Fruit fly (Drosophila melanogaster): ENCODE data around the gene Smyd3.

Gene Smyd3

dm6 chrX:2624525-2625006 is 15.9 kb upstream of the Smyd3 start, which contains the start of the genes brv3 and Pi4KIIIalpha (continued):
- TF ChIP-seq CG18764 (GFP tag; optimal IDR thresholded peaks at IDR 0.05) (no peak), CkIIα-i1 (GFP tag; IDR thresholded peaks at IDR 0.05) (no peak), CG2116 (GFP tag; optimal IDR thresholded peaks at IDR 0.05) (peak; percentile 53), CG3838 (GFP tag; optimal IDR thresholded peaks at IDR 0.05) (no peak), CG13894 (tag; optimal IDR thresholded peaks at IDR 0.05) (no peak), da (GFP tag; optimal IDR thresholded peaks at IDR 0.05) (no peak), H2.0 (GFP tag; IDR thresholded peaks at IDR 0.05) (no peak), vfl (GFP tag; optimal IDR thresholded peaks at IDR 0.05) (no peak), tll (GFP tag; optimal IDR thresholded peaks at IDR 0.05) (no peak), Adf1 (GFP tag; IDR thresholded peaks at IDR 0.05) (no peak), luna (GFP tag; optimal IDR thresholded peaks at IDR 0.05) (no peak), CHES-1-like (GFP tag; optimal IDR thresholded peaks at IDR 0.05) (no peak), Stat92E (GFP tag; optimal IDR thresholded peaks at IDR 0.05) (no peak), CG10267 (tag; optimal IDR thresholded peaks at IDR 0.05) (no peak), pnt (GFP tag; optimal IDR thresholded peaks at IDR 0.05) (no peak), btn (GFP tag; optimal IDR thresholded peaks at IDR 0.05) (no peak), pfk (GFP tag; optimal IDR thresholded peaks at IDR 0.05) (no peak), fu2 (GFP tag; optimal IDR thresholded peaks at IDR 0.05) (no peak), CG10959 (GFP tag; IDR thresholded peaks at IDR 0.05) (peak; percentile 99), CG12744 (GFP tag; optimal IDR thresholded peaks at IDR 0.05) (no peak), ttk (GFP tag; IDR thresholded peaks at IDR 0.05) (no peak), z (GFP tag; IDR thresholded peaks at IDR 0.05) (no peak), croc (GFP tag; conservative IDR thresholded peaks at IDR 0.05) (no peak), kay (GFP tag; optimal IDR thresholded peaks at IDR 0.05) (no peak), p53 (GFP tag; optimal IDR thresholded peaks at IDR 0.05) (no peak), ato (GFP tag; IDR thresholded peaks at IDR 0.05; ENCODE audit: partially characterized antibody) (no peak), nerfin-2 (GFP tag; IDR thresholded peaks at IDR 0.05; ENCODE audit: partially characterized antibody) (no peak), CG31365 (tag; optimal IDR thresholded peaks at IDR 0.05) (no peak), jumu (GFP tag; optimal IDR thresholded peaks at IDR 0.05) (no peak), disco-r (GFP tag; optimal IDR thresholded peaks at IDR 0.05) (no peak), vnd (GFP tag; IDR thresholded peaks at IDR 0.05; ENCODE audit: partially characterized antibody) (no peak), CG12769 (tag; optimal IDR thresholded peaks at IDR 0.05) (no peak), eyg (GFP tag; optimal IDR thresholded peaks at IDR 0.05) (no peak), gsb-n (tag; optimal IDR thresholded peaks at IDR 0.05) (no peak), CG4707 (GFP tag; optimal IDR thresholded peaks at IDR 0.05) (no peak), CG4617 (GFP tag; optimal IDR thresholded peaks at IDR 0.05; ENCODE audit: borderline replicate concordance) (peak; percentile 71), tin (GFP tag; optimal IDR thresholded peaks at IDR 0.05) (no peak), CG10462 (GFP tag; optimal IDR thresholded peaks at IDR 0.05) (no peak), HmgZ (tag; optimal IDR thresholded peaks at IDR 0.05) (no peak), bab2 (GFP tag; optimal IDR thresholded peaks at IDR 0.05) (no peak), Lhr (GFP tag; optimal IDR thresholded peaks at IDR 0.05) (peak; percentile 44), slbo (GFP tag; IDR thresholded peaks at IDR 0.05) (no peak), CG4730 (GFP tag; IDR thresholded peaks at IDR 0.05) (no peak), CG3163 (GFP tag; optimal IDR thresholded peaks at IDR 0.05) (no peak), CG1024 (GFP tag; IDR thresholded peaks at IDR 0.05) (no peak), bigmax (GFP tag; optimal IDR thresholded peaks at IDR 0.05) (no peak), Bgb (GFP tag; IDR thresholded peaks at IDR 0.05; ENCODE audit: partially characterized antibody) (peak; percentile 40; the same call in 1 of the 2 replicates), nmo (GFP tag; optimal IDR thresholded peaks at IDR 0.05) (peak; percentile 33), CG4360 (GFP tag; IDR thresholded peaks at IDR 0.05) (no peak), Pdp1 (GFP tag; optimal IDR thresholded peaks at IDR 0.05) (peak in 1 of 2 experiments; percentile 33), CG8924 (tag; optimal IDR thresholded peaks at IDR 0.05) (no peak)
